Worm (Caenorhabditis elegans): ENCODE data around the gene ocam-1.

ce11 chrV:14197651-14198050 is 30.1 kb upstream of the ocam-1 start:
- TF ChIP-seq ceh-82 (tag; optimal IDR thresholded peaks at IDR 0.05) (no peak), nhr-76 (tag; optimal IDR thresholded peaks at IDR 0.05) (no peak), fos-1 (tag; optimal IDR thresholded peaks at IDR 0.05) (no peak), nhr-11 (tag; optimal IDR thresholded peaks at IDR 0.05) (no peak), alr-1 (tag; optimal IDR thresholded peaks at IDR 0.05; ENCODE audit: borderline replicate concordance) (no peak), efl-3 (GFP tag; optimal IDR thresholded peaks at IDR 0.05) (no peak), snpc-4 (tag; optimal IDR thresholded peaks at IDR 0.05) (no peak), sox-4 (tag; optimal IDR thresholded peaks at IDR 0.05) (no peak), nhr-47 (tag; optimal IDR thresholded peaks at IDR 0.05) (no peak)
